Worm (Caenorhabditis elegans) whole organism, midembryonic: Measurements from ENCODE around the gene clec-266.
A peak's percentile ranks its signal among the peaks of the same experiment; 100 is the strongest.

Source experiments
- T22C8.4 ChIP-seq: fragments of 200-800 bp; sonication (Bioruptor generic); IDR thresholded peaks from 2 replicates; pipeline ENCODE4 v1.3.6; 2022; ENCODE audit warnings: missing genetic modification characterization, missing compliant biosample characterization
- cog-1 ChIP-seq: sonication (generic microtip); optimal IDR thresholded peaks from 2 replicates; lab custom pipeline; 2016; ENCODE audit warnings: missing genetic modification characterization, missing compliant biosample characterization
- flt-1 ChIP-seq: fragments of 200-800 bp; sonication (Bioruptor generic); IDR thresholded peaks from 2 replicates; pipeline ENCODE4 v1.3.6; 2022; ENCODE audit warnings: missing genetic modification characterization, missing compliant biosample characterization
- klf-2 ChIP-seq: fragments of 200-800 bp; sonication (Bioruptor generic); conservative IDR thresholded peaks from 2 replicates; pipeline ENCODE4 v1.3.6; 2022; ENCODE audit warnings: missing genetic modification reagents, missing genetic modification characterization, missing compliant biosample characterization
- med-1 ChIP-seq: sonication (generic microtip); optimal IDR thresholded peaks from 2 replicates; lab custom pipeline; 2017; ENCODE audit warnings: missing genetic modification characterization, mild to moderate bottlenecking, missing compliant biosample characterization, antibody characterized with exemption, missing genetic modification reagents; ENCODE audit not compliant: insufficient read depth
- ref-1 ChIP-seq: fragments of 200-800 bp; sonication (Bioruptor generic); conservative IDR thresholded peaks from 2 replicates; pipeline ENCODE4 v1.3.6; 2022; ENCODE audit warnings: missing genetic modification reagents, missing genetic modification characterization, missing compliant biosample characterization
- tab-1 ChIP-seq: fragments of 200-800 bp; sonication (Bioruptor generic); IDR thresholded peaks from 2 replicates; pipeline ENCODE4 v1.3.6; 2022; ENCODE audit warnings: missing genetic modification characterization, missing compliant biosample characterization
- ztf-23 ChIP-seq: fragments of 200-800 bp; sonication (Bioruptor generic); IDR thresholded peaks from 2 replicates; pipeline ENCODE4 v1.3.6; 2022; ENCODE audit warnings: missing genetic modification reagents, missing genetic modification characterization, missing compliant biosample characterization
- ztf-29 ChIP-seq: fragments of 200-800 bp; sonication (Bioruptor generic); IDR thresholded peaks from 2 replicates; pipeline ENCODE4 v1.3.6; 2022; ENCODE audit warnings: missing genetic modification reagents, missing genetic modification characterization, missing compliant biosample characterization

The clec-266 gene

DNA sequence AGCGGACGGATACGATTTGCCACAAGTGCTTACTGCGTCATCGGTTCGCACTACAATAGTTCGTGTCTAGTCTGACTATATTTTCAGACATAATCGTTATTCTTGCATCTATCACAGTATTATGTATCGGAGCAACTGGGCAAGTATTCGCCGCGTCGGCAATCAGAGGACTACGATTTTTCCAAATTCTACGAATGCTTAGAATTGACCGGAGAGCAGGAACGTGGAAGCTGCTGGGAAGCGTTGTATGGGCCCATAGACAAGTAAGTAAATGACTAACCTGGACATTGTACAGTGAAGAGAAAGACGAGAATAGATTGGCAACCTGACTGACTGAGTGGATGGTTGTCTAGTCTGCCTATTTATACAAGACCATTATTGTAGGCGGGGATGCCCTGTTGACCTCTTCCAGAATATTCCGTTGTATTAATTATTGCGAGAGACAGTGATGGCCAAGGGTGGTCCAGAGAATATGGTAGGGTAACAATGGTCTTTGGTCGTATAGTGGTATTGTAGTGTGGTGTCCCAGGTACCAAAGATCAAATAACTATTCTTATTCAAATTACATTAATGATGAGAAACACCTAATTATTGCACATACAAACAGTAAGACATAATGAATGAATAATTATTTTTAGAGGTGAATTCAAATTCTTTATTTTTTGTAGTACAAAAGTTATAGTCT is at the start of gene clec-266:
Gene clec-266 (minus strand): TSS at position 364 of the 685 bp plus-strand sequence.
- TF ChIP-seq flt-1, result 0 out of 2 replicates have a peak, but pooled peaks have one; percentile 23
- no peak for TF ChIP-seq med-1 (GFP tag; lab: Kevin White, UChicago)

DNA sequence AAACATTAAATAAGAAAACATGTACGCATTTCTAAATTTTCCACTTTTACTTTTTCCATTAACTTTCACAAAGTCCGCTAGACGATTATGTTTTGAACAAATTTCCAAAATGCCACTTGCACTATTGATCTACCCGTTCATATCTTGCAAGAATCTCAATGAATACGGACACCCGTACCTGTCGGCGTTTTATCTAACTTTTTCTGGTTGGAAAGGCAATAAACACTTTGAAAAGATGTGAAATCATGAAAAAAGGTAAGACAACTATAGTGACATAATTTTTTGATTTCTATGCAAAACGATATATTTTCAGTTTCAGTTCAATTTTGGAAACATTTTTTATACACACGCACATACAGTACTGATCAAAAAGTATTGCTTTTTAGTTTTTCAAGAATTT is 49.0 kb upstream of the clec-266 start:
- TF ChIP-seq ref-1 (GFP tag; lab: Robert Waterston, UW), result no peak
- no peak for TF ChIP-seq klf-2 (GFP tag; lab: Robert Waterston, UW)
- TF ChIP-seq ztf-29 (GFP tag; lab: Robert Waterston, UW), result no peak
- no peak for TF ChIP-seq tab-1 (GFP tag; lab: Robert Waterston, UW)
- TF ChIP-seq cog-1 (tag; lab: Kevin White, UChicago), result no peak
- TF ChIP-seq ztf-23 (GFP tag; lab: Robert Waterston, UW), result no peak
- no peak for TF ChIP-seq med-1 (GFP tag; lab: Kevin White, UChicago)
- no peak for TF ChIP-seq T22C8.4 (GFP tag; lab: Robert Waterston, UW)
- TF ChIP-seq flt-1, result no peak

DNA sequence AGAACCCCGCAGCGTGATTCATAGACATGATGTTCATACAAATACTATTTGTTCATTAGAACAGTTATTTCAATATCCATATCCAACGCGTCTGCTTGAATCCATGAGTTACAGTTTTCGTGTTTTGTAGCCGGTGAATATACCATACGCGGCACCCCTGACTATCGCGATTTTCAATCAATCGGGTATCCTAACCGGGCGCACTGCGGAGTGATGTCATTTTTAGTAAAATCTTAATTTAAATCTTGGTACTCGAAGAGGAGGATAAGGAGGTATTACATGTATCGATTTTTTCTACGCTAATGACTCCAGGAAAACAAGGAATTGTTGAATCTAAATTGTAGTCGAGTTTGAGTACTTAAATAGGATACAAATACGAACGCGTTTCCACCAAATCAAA is 46.7 kb upstream of the clec-266 start:
- no peak for TF ChIP-seq klf-2 (GFP tag; lab: Robert Waterston, UW)
- TF ChIP-seq cog-1 (tag; lab: Kevin White, UChicago), result no peak
- no peak for TF ChIP-seq med-1 (GFP tag; lab: Kevin White, UChicago)
- TF ChIP-seq ztf-29 (GFP tag; lab: Robert Waterston, UW), result no peak
- TF ChIP-seq flt-1, result no peak
- no peak for TF ChIP-seq ztf-23 (GFP tag; lab: Robert Waterston, UW)
- TF ChIP-seq ref-1 (GFP tag; lab: Robert Waterston, UW), result no peak
- TF ChIP-seq T22C8.4 (GFP tag; lab: Robert Waterston, UW), result no peak
- TF ChIP-seq tab-1 (GFP tag; lab: Robert Waterston, UW), result no peak

- no peak for TF ChIP-seq ztf-29 (GFP tag; lab: Robert Waterston, UW)
Measured at ce11 chrX:6668911-6669310, 46.2 kb upstream of the clec-266 start, which contains the start of gene nhr-137. Gene nhr-137, minus strand, starts transcription at chrX:6669011.

DNA sequence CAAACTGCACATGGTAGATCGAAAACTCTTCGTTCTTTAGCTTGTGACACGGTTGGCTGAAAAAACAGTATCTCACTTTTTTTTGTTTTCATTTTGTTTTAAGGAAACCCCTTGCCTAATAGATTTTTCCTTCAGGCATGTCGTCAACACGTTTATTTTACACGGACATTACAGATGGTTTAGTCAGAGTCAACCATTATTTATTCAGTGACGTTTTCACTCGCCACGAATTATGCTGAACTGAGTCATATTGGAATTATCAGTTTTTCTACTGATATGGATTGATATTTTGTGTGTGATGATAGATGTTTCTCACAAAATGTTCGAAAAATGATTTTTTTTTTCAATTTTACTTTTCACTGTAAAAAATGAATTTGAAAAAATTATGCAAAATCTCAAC is 44.8 kb upstream of the clec-266 start:
- no peak for TF ChIP-seq ztf-23 (GFP tag; lab: Robert Waterston, UW)

DNA sequence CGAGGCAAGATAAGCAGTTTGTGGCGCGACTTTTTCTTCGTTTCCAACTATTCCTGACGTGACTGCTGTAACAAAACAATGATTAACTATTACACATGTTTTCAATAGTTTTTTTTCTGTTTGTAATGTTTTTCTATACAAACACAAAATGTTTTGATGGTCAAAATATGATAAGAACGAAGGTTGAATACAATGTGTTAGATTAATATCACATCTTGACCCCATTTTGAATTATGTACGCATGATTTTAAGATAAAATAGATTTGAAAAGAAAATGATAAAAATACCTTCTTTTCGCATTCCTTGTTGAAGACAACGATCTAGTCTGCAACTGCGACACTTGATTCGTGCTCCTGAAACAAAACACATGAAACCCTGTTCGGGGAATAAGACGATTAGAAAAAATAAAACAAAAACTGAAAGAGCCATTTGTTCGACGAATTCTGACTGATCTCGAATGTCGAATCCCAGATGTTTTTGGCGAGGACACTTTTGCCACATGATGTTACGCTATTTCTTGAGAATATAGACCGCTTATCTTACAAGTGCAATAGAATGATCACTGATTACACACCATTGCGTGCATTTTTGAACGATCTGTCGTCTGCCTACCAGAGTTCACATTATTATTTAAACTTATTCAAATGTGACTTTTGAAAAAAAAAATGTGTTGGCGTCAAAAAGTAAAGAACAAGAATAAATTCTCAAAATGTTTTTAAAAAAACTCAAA is 42.6 kb upstream of the clec-266 start:
- TF ChIP-seq ztf-23 (GFP tag; lab: Robert Waterston, UW), result no peak

DNA sequence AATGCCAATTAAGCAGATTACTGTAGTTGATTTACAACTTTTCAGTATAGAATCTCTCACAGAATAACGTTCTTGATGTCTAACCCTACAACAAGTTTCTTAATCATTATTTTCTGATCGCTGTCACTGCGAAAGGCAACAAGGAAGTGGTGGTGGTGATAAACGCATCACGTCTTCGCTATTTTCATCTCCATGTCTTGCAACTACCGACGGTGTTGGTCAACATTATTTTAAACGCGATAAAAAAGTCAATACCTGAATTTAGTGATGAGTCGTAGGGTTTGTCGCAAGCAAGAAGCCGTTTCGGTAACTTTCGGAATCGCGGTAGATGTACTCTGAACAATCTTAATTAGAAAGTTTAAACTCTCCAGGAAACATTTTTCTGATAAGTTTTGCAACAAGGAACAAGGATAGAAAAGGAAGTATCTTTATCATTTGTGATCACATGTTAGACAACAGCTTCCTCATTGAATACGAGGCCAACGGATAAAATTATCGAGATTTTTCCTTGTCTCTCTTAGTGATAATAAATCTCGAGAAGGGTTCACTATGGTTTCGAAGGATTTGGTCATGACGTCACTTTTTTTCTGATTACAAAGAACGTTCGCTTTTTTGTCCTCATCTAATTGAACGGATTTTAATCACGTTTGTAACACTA is 41.2 kb upstream of the clec-266 start:
- TF ChIP-seq ztf-29 (GFP tag; lab: Robert Waterston, UW) (no peak), ztf-23 (GFP tag; lab: Robert Waterston, UW) (no peak), tab-1 (GFP tag; lab: Robert Waterston, UW) (no peak), med-1 (GFP tag; lab: Kevin White, UChicago) (no peak), klf-2 (GFP tag; lab: Robert Waterston, UW) (no peak), cog-1 (tag; lab: Kevin White, UChicago) (no peak), T22C8.4 (GFP tag; lab: Robert Waterston, UW) (no peak)

DNA sequence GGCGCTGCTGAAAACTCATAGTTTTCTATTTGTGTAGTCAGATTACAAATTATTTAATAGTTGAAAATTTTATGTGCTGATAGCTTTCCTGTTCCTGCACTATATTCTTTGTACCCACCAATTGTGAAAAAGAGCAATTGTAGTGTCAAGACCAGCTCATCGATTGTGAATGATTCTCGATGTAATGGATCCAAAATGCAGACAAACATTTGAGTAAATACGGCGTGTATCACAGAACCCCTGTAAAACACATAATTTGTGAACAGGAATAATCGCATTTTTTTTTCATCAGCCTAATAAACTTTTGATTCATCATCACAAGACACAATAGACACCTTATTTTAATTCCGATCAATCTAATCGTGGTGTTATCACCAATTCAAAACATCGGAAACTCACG is 39.6 kb upstream of the clec-266 start:
- TF ChIP-seq T22C8.4 (GFP tag; lab: Robert Waterston, UW) (no peak), ztf-23 (GFP tag; lab: Robert Waterston, UW) (no peak)

DNA sequence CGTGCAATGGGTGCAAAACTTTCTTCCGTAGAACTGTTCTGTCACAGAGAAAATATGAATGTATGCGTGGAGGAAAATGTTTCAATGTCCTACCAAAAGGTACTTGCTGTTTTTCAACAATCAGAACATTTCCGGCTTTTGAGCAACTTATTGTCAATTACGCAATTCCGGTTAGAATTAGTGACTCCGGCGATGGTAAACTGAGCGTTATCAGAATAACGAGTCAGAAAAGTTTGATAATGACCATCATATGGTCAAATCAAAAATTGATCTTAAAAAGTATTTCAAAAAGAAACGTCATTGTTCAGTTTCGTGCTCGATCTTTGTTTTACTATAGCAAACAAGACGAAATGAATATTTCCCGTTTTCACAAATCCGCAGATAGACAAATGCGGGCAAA is 34.1 kb upstream of the clec-266 start:
- TF ChIP-seq ztf-23 (GFP tag; lab: Robert Waterston, UW), result no peak

ce11 chrX:6656251-6656650 is 33.5 kb upstream of the clec-266 start:
- TF ChIP-seq flt-1 (no peak), ztf-23 (GFP tag; lab: Robert Waterston, UW) (no peak), cog-1 (tag; lab: Kevin White, UChicago) (no peak), ref-1 (GFP tag; lab: Robert Waterston, UW) (no peak), klf-2 (GFP tag; lab: Robert Waterston, UW) (no peak), T22C8.4 (GFP tag; lab: Robert Waterston, UW) (no peak), tab-1 (GFP tag; lab: Robert Waterston, UW) (no peak), med-1 (GFP tag; lab: Kevin White, UChicago) (no peak), ztf-29 (GFP tag; lab: Robert Waterston, UW) (no peak)
